Fruit fly (Drosophila melanogaster) whole organism, prepupa: Measurements from ENCODE around the gene CG7194.
A peak's percentile ranks its signal among the peaks of the same experiment; 100 is the strongest.

Source experiments
- CG32006 ChIP-seq: fragments of 200-800 bp; sonication (Bioruptor generic); optimal IDR thresholded peaks from 3 replicates; lab custom pipeline; 2017; ENCODE audit warnings: missing biosample characterization, mild to moderate bottlenecking, missing genetic modification characterization
- CG34406 ChIP-seq: fragments of 200-800 bp; sonication (Bioruptor generic); optimal IDR thresholded peaks from 3 replicates; lab custom pipeline; 2016; ENCODE audit warnings: missing biosample characterization, missing genetic modification characterization
- CG6808 ChIP-seq: fragments of 200-800 bp; sonication (Bioruptor generic); optimal IDR thresholded peaks from 3 replicates; lab custom pipeline; 2017; ENCODE audit warnings: missing biosample characterization, missing genetic modification characterization, mild to moderate bottlenecking, moderate library complexity, missing genetic modification reagents
- CG6854 ChIP-seq: fragments of 200-800 bp; sonication (Bioruptor generic); optimal IDR thresholded peaks from 2 replicates; lab custom pipeline; 2017; ENCODE audit warnings: missing biosample characterization, mild to moderate bottlenecking, missing genetic modification characterization
- CG8119 ChIP-seq: fragments of 200-800 bp; sonication (Bioruptor generic); IDR thresholded peaks from 3 replicates; pipeline ENCODE4 v1.3.6; 2022; ENCODE audit warnings: missing biosample characterization, missing genetic modification characterization
- Hr4 ChIP-seq: fragments of 200-800 bp; sonication (Bioruptor generic); optimal IDR thresholded peaks from 3 replicates; lab custom pipeline; 2016; ENCODE audit warnings: missing biosample characterization, missing genetic modification characterization
- Sox102F ChIP-seq: fragments of 200-800 bp; sonication (Bioruptor generic); optimal IDR thresholded peaks from 2 replicates; lab custom pipeline; 2016; ENCODE audit warnings: missing biosample characterization, mild to moderate bottlenecking, missing genetic modification characterization
- Sox15 ChIP-seq: fragments of 200-800 bp; sonication (Bioruptor generic); optimal IDR thresholded peaks from 3 replicates; lab custom pipeline; 2016; ENCODE audit warnings: missing biosample characterization, missing genetic modification characterization
- dsx ChIP-seq: fragments of 200-800 bp; optimal IDR thresholded peaks from 3 replicates; lab custom pipeline; 2019; ENCODE audit warnings: missing biosample characterization, mild to moderate bottlenecking, missing genetic modification characterization, moderate library complexity; ENCODE audit not compliant: poor library complexity, severe bottlenecking
- esn ChIP-seq: fragments of 200-800 bp; sonication (Bioruptor generic); optimal IDR thresholded peaks from 2 replicates; lab custom pipeline; 2016; ENCODE audit warnings: missing biosample characterization, mild to moderate bottlenecking, missing genetic modification characterization, moderate library complexity

DNA sequence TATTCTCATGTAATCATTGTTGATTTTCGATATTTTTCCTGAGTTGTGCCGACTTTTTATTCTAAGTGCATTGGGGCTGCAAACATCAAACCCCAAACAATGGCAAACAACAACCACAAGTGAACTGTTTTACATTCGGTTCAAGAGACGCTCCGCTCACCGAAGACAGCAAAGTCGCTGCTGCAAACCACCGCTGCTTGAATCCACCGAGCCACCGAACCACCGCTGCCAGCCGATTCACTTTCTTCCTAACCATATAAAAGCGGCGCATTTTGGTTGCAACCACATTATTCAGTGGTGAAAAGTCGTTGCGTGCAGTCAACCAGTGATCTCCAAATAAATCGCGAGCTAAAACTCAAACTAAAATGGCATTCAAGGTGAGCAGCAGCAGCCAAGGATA is 32.5 kb upstream of the CG7194 start, which contains the start of gene Cpr66Cb:
- TF ChIP-seq CG6808 (GFP tag; lab: Kevin White, UChicago) (no peak), CG32006 (GFP tag; lab: Kevin White, UChicago) (peak; percentile 53), CG8119 (no peak), CG6854 (GFP tag; lab: Kevin White, UChicago) (no peak), Hr4 (GFP tag; lab: Kevin White, UChicago) (no peak), Sox15 (GFP tag; lab: Kevin White, UChicago) (no peak), Sox102F (GFP tag; lab: Kevin White, UChicago) (no peak), dsx (GFP tag; lab: Kevin White, UChicago) (no peak), CG34406 (GFP tag; lab: Kevin White, UChicago) (no peak), esn (GFP tag; lab: Kevin White, UChicago) (no peak)
